Worm (Caenorhabditis elegans) whole organism, L4 larva: ENCODE data around the gene F54H12.8.

Source experiments
- ZK546.5 ChIP-seq, 2 experiments: sonication (generic microtip); optimal IDR thresholded peaks; 2 replicates each; lab custom pipeline; 2017; ENCODE audit warnings: missing biosample characterization in 2 of 2, missing genetic modification characterization in 2 of 2
- fkh-10 ChIP-seq: fragments of 150-350 bp; optimal IDR thresholded peaks from 2 replicates; lab custom pipeline; 2014; ENCODE audit warnings: missing biosample characterization, missing genetic modification reagents, missing genetic modification characterization
- lin-15B ChIP-seq: fragments of 150-350 bp; sonication (generic microtip); optimal IDR thresholded peaks from 3 replicates; lab custom pipeline; 2014; ENCODE audit warnings: missing biosample characterization, missing genetic modification characterization
- nhr-48 ChIP-seq: sonication (generic microtip); optimal IDR thresholded peaks from 2 replicates; lab custom pipeline; 2016; ENCODE audit warnings: mild to moderate bottlenecking, missing genetic modification characterization, missing compliant biosample characterization
- pqm-1 ChIP-seq: sonication (generic microtip); optimal IDR thresholded peaks from 2 replicates; lab custom pipeline; 2017; ENCODE audit warnings: missing biosample characterization, missing genetic modification characterization

DNA sequence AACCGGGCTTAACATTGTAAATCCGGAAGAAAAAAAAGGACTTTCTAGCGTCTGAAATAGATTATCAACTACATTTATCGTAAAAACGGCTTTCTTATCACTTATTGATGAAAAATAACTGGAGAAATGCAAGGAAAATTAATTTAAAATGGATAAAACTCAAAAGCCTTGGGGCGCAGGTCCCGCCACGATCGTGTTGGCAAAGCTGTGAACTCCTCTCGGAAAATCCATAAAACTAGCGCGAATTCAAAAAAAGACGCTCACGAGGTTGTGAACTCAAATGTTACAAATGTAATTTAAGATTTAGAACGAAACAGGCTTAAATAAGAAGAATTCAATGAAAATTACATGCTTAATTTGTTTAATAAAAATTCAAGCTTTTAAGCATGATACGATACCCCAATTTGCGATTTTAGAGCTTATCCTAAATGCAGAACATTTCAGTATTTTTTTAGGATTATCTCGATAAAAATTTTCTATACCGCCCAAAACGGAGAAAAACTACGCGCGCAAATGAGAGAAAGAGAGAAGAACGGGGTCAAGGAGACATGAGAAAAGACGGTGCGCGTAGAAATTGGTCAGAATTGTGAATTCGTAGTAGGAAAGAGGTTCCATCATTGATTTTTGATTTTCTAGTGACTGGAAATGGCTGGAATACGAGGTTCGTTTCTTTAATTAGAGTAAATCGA is 16.8 kb downstream of the F54H12.8 start, which contains the start of gene C29E4.15:
- TF ChIP-seq lin-15B (tag; lab: Kevin White, UChicago), result no peak
- no peak for TF ChIP-seq nhr-48
- TF ChIP-seq pqm-1 (tag; lab: Kevin White, UChicago), result no peak
- TF ChIP-seq fkh-10 (GFP tag; lab: Kevin White, UChicago), result peak; percentile 19
- no peak for TF ChIP-seq ZK546.5 (tag; optimal IDR thresholded peaks at IDR 0.05; lab: Kevin White, UChicago)
